Fruit fly (Drosophila melanogaster): Measurements from ENCODE around the gene CG16995.

DNA sequence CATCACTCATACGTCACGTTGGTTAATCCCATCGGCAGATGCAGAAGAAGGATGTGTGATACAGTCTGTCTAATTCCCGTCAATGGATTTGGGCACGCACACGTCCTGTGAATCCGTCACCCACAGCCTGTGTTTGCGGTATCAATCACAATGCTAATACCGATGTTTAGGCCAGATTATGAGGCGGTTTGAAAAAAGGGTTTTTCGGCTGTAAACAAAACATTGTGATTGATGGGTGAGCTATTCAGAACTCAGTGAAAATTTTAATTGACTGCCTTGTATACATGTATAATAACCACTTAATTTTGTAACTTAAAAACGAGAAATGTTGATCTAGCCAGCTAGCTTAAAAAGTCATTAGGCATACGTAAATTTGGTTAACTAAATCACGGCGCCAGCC, 44.6 kb upstream of the CG16995 start, which contains the start of gene CG4270:
- TF ChIP-seq rn (GFP tag; IDR thresholded peaks at IDR 0.05) (no peak), CG17806 (tag; optimal IDR thresholded peaks at IDR 0.05) (no peak), CG4496 (GFP tag; IDR thresholded peaks at IDR 0.05) (no peak), CG10348 (GFP tag; IDR thresholded peaks at IDR 0.05) (no peak), EcR (GFP tag; optimal IDR thresholded peaks at IDR 0.05) (no peak), CG14655 (GFP tag; optimal IDR thresholded peaks at IDR 0.05) (no peak), Pif1A (GFP tag; optimal IDR thresholded peaks at IDR 0.05) (no peak), CG12605 (GFP tag; IDR thresholded peaks at IDR 0.05) (no peak), CG9948 (tag; optimal IDR thresholded peaks at IDR 0.05) (no peak), CG15710 (tag; optimal IDR thresholded peaks at IDR 0.05) (no peak), Ets98B (GFP tag; IDR thresholded peaks at IDR 0.05) (no peak), gl (tag; optimal IDR thresholded peaks at IDR 0.05) (no peak), Pif1B (GFP tag; optimal IDR thresholded peaks at IDR 0.05) (no peak)

Measured in whole organism, pupa.